Worm (Caenorhabditis elegans): ENCODE data around the gene srh-15.

srh-15 gene

ce11 chrV:13358823-13359592 lies 38.2 kb downstream of the srh-15 start, which contains the start of gene F32H5.3 (continued):
- TF ChIP-seq C34F6.9 (tag; optimal IDR thresholded peaks at IDR 0.05): no peak

ce11 chrV:13360254-13360653 lies 39.5 kb downstream of the srh-15 start, which contains the start of gene F32H5.4:
F32H5.4 (plus strand) TSS chrV:13360554.
- TF ChIP-seq snpc-4 (tag; optimal IDR thresholded peaks at IDR 0.05) (no peak), unc-62 (GFP tag; optimal IDR thresholded peaks at IDR 0.05) (no peak), nhr-23 (tag; optimal IDR thresholded peaks at IDR 0.05) (no peak), nhr-12 (tag; optimal IDR thresholded peaks at IDR 0.05) (no peak), lsy-2 (tag; optimal IDR thresholded peaks at IDR 0.05) (no peak), R02D3.7 (tag; optimal IDR thresholded peaks at IDR 0.05) (no peak), egl-27 (tag; optimal IDR thresholded peaks at IDR 0.05) (no peak), ztf-4 (tag; optimal IDR thresholded peaks at IDR 0.05) (no peak), elt-3 (tag; optimal IDR thresholded peaks at IDR 0.05) (no peak), mab-5 (tag; optimal IDR thresholded peaks at IDR 0.05) (no peak), C34F6.9 (tag; optimal IDR thresholded peaks at IDR 0.05) (no peak), skn-1 (tag; optimal IDR thresholded peaks at IDR 0.05) (no peak), lin-39 (tag; optimal IDR thresholded peaks at IDR 0.05) (no peak), F13H6.1 (tag; optimal IDR thresholded peaks at IDR 0.05) (no peak)

ce11 chrV:13363415-13363814 lies 42.6 kb downstream of the srh-15 start, which contains the start of gene srg-46:
srg-46 (plus strand) TSS chrV:13363715.
- TF ChIP-seq nhr-77 (tag; optimal IDR thresholded peaks at IDR 0.05) (no peak), lsy-2 (tag; optimal IDR thresholded peaks at IDR 0.05) (no peak), nhr-6 (tag; optimal IDR thresholded peaks at IDR 0.05) (no peak), unc-62 (GFP tag; optimal IDR thresholded peaks at IDR 0.05) (no peak), skn-1 (tag; optimal IDR thresholded peaks at IDR 0.05) (no peak), alr-1 (tag; optimal IDR thresholded peaks at IDR 0.05) (no peak), nhr-12 (tag; optimal IDR thresholded peaks at IDR 0.05) (no peak), nhr-11 (tag; optimal IDR thresholded peaks at IDR 0.05) (no peak), nhr-25 (tag; optimal IDR thresholded peaks at IDR 0.05) (no peak), dmd-4 (tag; optimal IDR thresholded peaks at IDR 0.05) (no peak), unc-55 (GFP tag; optimal IDR thresholded peaks at IDR 0.05) (no peak)

- TF ChIP-seq lin-11 (tag; optimal IDR thresholded peaks at IDR 0.05) (no peak), unc-39 (tag; optimal IDR thresholded peaks at IDR 0.05) (no peak), elt-1 (tag; optimal IDR thresholded peaks at IDR 0.05) (no peak), C34F6.9 (tag; optimal IDR thresholded peaks at IDR 0.05) (no peak), nhr-10 (tag; optimal IDR thresholded peaks at IDR 0.05) (no peak), Y55F3AM.14 (GFP tag; optimal IDR thresholded peaks at IDR 0.05) (no peak), fos-1 (tag; optimal IDR thresholded peaks at IDR 0.05) (no peak), lin-13 (GFP tag; optimal IDR thresholded peaks at IDR 0.05) (no peak), dmd-4 (tag; optimal IDR thresholded peaks at IDR 0.05) (no peak), nhr-25 (tag; optimal IDR thresholded peaks at IDR 0.05) (no peak), ztf-11 (tag; optimal IDR thresholded peaks at IDR 0.05) (no peak), skn-1 (tag; optimal IDR thresholded peaks at IDR 0.05) (no peak), sma-3 (GFP tag; optimal IDR thresholded peaks at IDR 0.05) (no peak)
Observed at ce11 chrV:13364227-13364626, 43.5 kb downstream of the srh-15 start.

- TF ChIP-seq nhr-77 (tag; optimal IDR thresholded peaks at IDR 0.05): no peak
- TF ChIP-seq ZK546.5 (tag; optimal IDR thresholded peaks at IDR 0.05): no peak
- no peak for TF ChIP-seq unc-55 (GFP tag; optimal IDR thresholded peaks at IDR 0.05)
- TF ChIP-seq nhr-11 (tag; optimal IDR thresholded peaks at IDR 0.05): no peak
- TF ChIP-seq unc-39 (tag; optimal IDR thresholded peaks at IDR 0.05): no peak
- no peak for TF ChIP-seq F13H6.1 (tag; optimal IDR thresholded peaks at IDR 0.05)
- no peak for TF ChIP-seq nhr-6 (tag; optimal IDR thresholded peaks at IDR 0.05)
- TF ChIP-seq ztf-4 (tag; optimal IDR thresholded peaks at IDR 0.05): no peak
- TF ChIP-seq lsy-2 (tag; optimal IDR thresholded peaks at IDR 0.05): no peak
- TF ChIP-seq alr-1 (tag; optimal IDR thresholded peaks at IDR 0.05): no peak
- TF ChIP-seq skn-1 (tag; optimal IDR thresholded peaks at IDR 0.05): no peak
- TF ChIP-seq aly-2 (tag; optimal IDR thresholded peaks at IDR 0.05): no peak
- TF ChIP-seq C34F6.9 (tag; optimal IDR thresholded peaks at IDR 0.05): no peak
Observed at ce11 chrV:13366488-13366887, 45.7 kb downstream of the srh-15 start.

Data from whole organism, L2 larva.